Fruit fly (Drosophila melanogaster) whole organism, embryonic: ENCODE data around the gene sro.

Experiments
- Adf1 ChIP-seq: fragments of 200-800 bp; sonication (Bioruptor generic); IDR thresholded peaks from 2 replicates; pipeline ENCODE4 v1.3.6; 2022; ENCODE audit warnings: missing biosample characterization, missing genetic modification characterization
- Atf3 ChIP-seq: fragments of 200-800 bp; sonication (Bioruptor generic); optimal IDR thresholded peaks from 3 replicates; lab custom pipeline; 2016; ENCODE audit warnings: missing biosample characterization, missing genetic modification characterization
- CG12769 ChIP-seq: fragments of 200-800 bp; sonication (Bioruptor generic); optimal IDR thresholded peaks from 2 replicates; lab custom pipeline; 2019; ENCODE audit warnings: missing biosample characterization, mild to moderate bottlenecking, missing genetic modification characterization, moderate library complexity
- CG15479 ChIP-seq: fragments of 200-800 bp; sonication (Bioruptor generic); optimal IDR thresholded peaks from 3 replicates; lab custom pipeline; 2019; ENCODE audit warnings: missing biosample characterization, mild to moderate bottlenecking, missing genetic modification characterization, moderate library complexity
- CG15601 ChIP-seq: fragments of 200-800 bp; sonication (Bioruptor generic); optimal IDR thresholded peaks from 3 replicates; lab custom pipeline; 2019; ENCODE audit warnings: missing biosample characterization, mild to moderate bottlenecking, missing genetic modification characterization, moderate library complexity
- CG17328 ChIP-seq: fragments of 200-800 bp; sonication (Bioruptor generic); IDR thresholded peaks from 2 replicates; pipeline ENCODE4 v1.3.6; 2022; ENCODE audit warnings: missing biosample characterization, missing genetic modification characterization
- CG17568 ChIP-seq: fragments of 200-800 bp; sonication (Bioruptor generic); optimal IDR thresholded peaks from 2 replicates; lab custom pipeline; 2018; ENCODE audit warnings: missing biosample characterization, mild to moderate bottlenecking, missing genetic modification characterization, moderate library complexity
- CG18476 ChIP-seq: fragments of 200-800 bp; sonication (Bioruptor generic); optimal IDR thresholded peaks from 2 replicates; lab custom pipeline; 2016; ENCODE audit warnings: missing biosample characterization, mild to moderate bottlenecking, missing genetic modification characterization
- CG2129 ChIP-seq: fragments of 200-800 bp; sonication (Bioruptor generic); IDR thresholded peaks from 2 replicates; pipeline ENCODE4 v1.3.6; 2022; ENCODE audit warnings: missing biosample characterization, missing genetic modification characterization; ENCODE audit not compliant: partially characterized antibody
- CG2678 ChIP-seq: fragments of 200-800 bp; sonication (Bioruptor generic); optimal IDR thresholded peaks from 3 replicates; lab custom pipeline; 2019; ENCODE audit warnings: missing biosample characterization, mild to moderate bottlenecking, missing genetic modification characterization, moderate library complexity
- CG2875 ChIP-seq: fragments of 200-800 bp; sonication (Bioruptor generic); optimal IDR thresholded peaks from 2 replicates; lab custom pipeline; 2017; ENCODE audit warnings: missing biosample characterization, mild to moderate bottlenecking, missing genetic modification characterization, missing genetic modification reagents
- CG31224 ChIP-seq: fragments of 200-800 bp; sonication (Bioruptor generic); IDR thresholded peaks from 2 replicates; pipeline ENCODE4 v1.3.6; 2022; ENCODE audit warnings: missing biosample characterization, missing genetic modification characterization
- CG31441 ChIP-seq: fragments of 200-800 bp; sonication (Bioruptor generic); IDR thresholded peaks from 2 replicates; pipeline ENCODE4 v1.3.6; 2022; ENCODE audit warnings: missing biosample characterization, missing genetic modification characterization
- CG3838 ChIP-seq: fragments of 200-800 bp; sonication (Bioruptor generic); optimal IDR thresholded peaks from 3 replicates; lab custom pipeline; 2016; ENCODE audit warnings: missing biosample characterization, missing genetic modification characterization
- CG4360 ChIP-seq: fragments of 200-800 bp; sonication (Bioruptor generic); IDR thresholded peaks from 2 replicates; pipeline ENCODE4 v1.3.6; 2022; ENCODE audit warnings: missing biosample characterization, missing genetic modification characterization
- CG6791 ChIP-seq: fragments of 200-800 bp; sonication (Bioruptor generic); IDR thresholded peaks from 3 replicates; pipeline ENCODE4 v1.3.6; 2022; ENCODE audit warnings: missing biosample characterization, missing genetic modification characterization; ENCODE audit not compliant: partially characterized antibody
- CG6813 ChIP-seq: fragments of 200-800 bp; sonication (Bioruptor generic); optimal IDR thresholded peaks from 2 replicates; lab custom pipeline; 2017; ENCODE audit warnings: missing biosample characterization, missing genetic modification characterization, mild to moderate bottlenecking, moderate library complexity, missing genetic modification reagents
- CG7372 ChIP-seq: fragments of 200-800 bp; sonication (Bioruptor generic); IDR thresholded peaks from 2 replicates; pipeline ENCODE4 v1.3.6; 2022; ENCODE audit warnings: missing biosample characterization, missing genetic modification characterization
- CG9876 ChIP-seq: fragments of 200-800 bp; sonication (Bioruptor generic); optimal IDR thresholded peaks from 2 replicates; lab custom pipeline; 2016; ENCODE audit warnings: missing biosample characterization, missing genetic modification characterization
- Dp ChIP-seq: fragments of 200-800 bp; sonication (Bioruptor generic); optimal IDR thresholded peaks from 2 replicates; lab custom pipeline; 2018; ENCODE audit warnings: missing biosample characterization, mild to moderate bottlenecking, missing genetic modification characterization, moderate library complexity
- E2f1 ChIP-seq: fragments of 200-800 bp; sonication (Bioruptor generic); IDR thresholded peaks from 2 replicates; pipeline ENCODE4 v1.3.6; 2022; ENCODE audit warnings: missing biosample characterization, missing genetic modification characterization
- Fer1 ChIP-seq: fragments of 200-800 bp; sonication (Bioruptor generic); optimal IDR thresholded peaks from 2 replicates; lab custom pipeline; 2017; ENCODE audit warnings: missing biosample characterization, mild to moderate bottlenecking, missing genetic modification characterization
- Fer3 ChIP-seq: fragments of 200-800 bp; sonication (Bioruptor generic); optimal IDR thresholded peaks from 2 replicates; lab custom pipeline; 2018; ENCODE audit warnings: missing biosample characterization, mild to moderate bottlenecking, missing genetic modification characterization, moderate library complexity
- HLH3B ChIP-seq: fragments of 200-800 bp; sonication (Bioruptor generic); IDR thresholded peaks from 2 replicates; pipeline ENCODE4 v1.3.6; 2022; ENCODE audit warnings: missing biosample characterization, missing genetic modification characterization
- HLH4C ChIP-seq: fragments of 200-800 bp; sonication (Bioruptor generic); IDR thresholded peaks from 3 replicates; pipeline ENCODE4 v1.3.6; 2022; ENCODE audit warnings: missing biosample characterization, missing genetic modification characterization; ENCODE audit not compliant: partially characterized antibody
- HLH54F ChIP-seq: fragments of 200-800 bp; sonication (Bioruptor generic); optimal IDR thresholded peaks from 3 replicates; lab custom pipeline; 2016; ENCODE audit warnings: missing biosample characterization, missing genetic modification characterization
- HLHmδ ChIP-seq: fragments of 200-800 bp; sonication (Bioruptor generic); optimal IDR thresholded peaks from 2 replicates; lab custom pipeline; 2018; ENCODE audit warnings: missing biosample characterization, mild to moderate bottlenecking, missing genetic modification characterization, moderate library complexity
- Hey ChIP-seq: fragments of 200-800 bp; sonication (Bioruptor generic); optimal IDR thresholded peaks from 3 replicates; lab custom pipeline; 2018; ENCODE audit warnings: missing biosample characterization, mild to moderate bottlenecking, missing genetic modification characterization
- Pdp1 ChIP-seq, 2 experiments: fragments of 200-800 bp; sonication (Bioruptor generic); optimal IDR thresholded peaks; 3 replicates each; lab custom pipeline; 2016; ENCODE audit warnings: missing biosample characterization in 2 of 2, missing genetic modification characterization in 2 of 2, mild to moderate bottlenecking in 1 of 2, moderate library complexity in 1 of 2
- Ptx1 ChIP-seq: fragments of 200-800 bp; sonication (Bioruptor generic); IDR thresholded peaks from 2 replicates; pipeline ENCODE4 v1.3.6; 2022; ENCODE audit warnings: missing biosample characterization, missing genetic modification characterization
- Scr ChIP-seq: fragments of 200-800 bp; sonication (Bioruptor generic); IDR thresholded peaks from 2 replicates; pipeline ENCODE4 v1.3.6; 2022; ENCODE audit warnings: missing biosample characterization, missing genetic modification characterization; ENCODE audit not compliant: partially characterized antibody
- ap ChIP-seq: fragments of 200-800 bp; sonication (Bioruptor generic); IDR thresholded peaks from 2 replicates; pipeline ENCODE4 v1.3.6; 2022; ENCODE audit warnings: missing biosample characterization, missing genetic modification characterization
- bbx ChIP-seq: fragments of 200-800 bp; sonication (Bioruptor generic); IDR thresholded peaks from 2 replicates; pipeline ENCODE4 v1.3.6; 2022; ENCODE audit warnings: missing biosample characterization, missing genetic modification characterization; ENCODE audit not compliant: partially characterized antibody
- cg ChIP-seq: fragments of 200-800 bp; sonication (Bioruptor generic); optimal IDR thresholded peaks from 3 replicates; lab custom pipeline; 2019; ENCODE audit warnings: missing biosample characterization, mild to moderate bottlenecking, missing genetic modification characterization, moderate library complexity
- chm ChIP-seq: fragments of 200-800 bp; sonication (Bioruptor generic); IDR thresholded peaks from 2 replicates; pipeline ENCODE4 v1.3.6; 2022; ENCODE audit warnings: missing biosample characterization, missing genetic modification characterization
- danr ChIP-seq: fragments of 200-800 bp; sonication (Bioruptor generic); IDR thresholded peaks from 2 replicates; pipeline ENCODE4 v1.3.6; 2022; ENCODE audit warnings: missing biosample characterization, missing genetic modification characterization
- emc ChIP-seq: fragments of 200-800 bp; sonication (Bioruptor generic); optimal IDR thresholded peaks from 2 replicates; lab custom pipeline; 2016; ENCODE audit warnings: missing biosample characterization, missing genetic modification characterization
- gro ChIP-seq: fragments of 200-800 bp; sonication (Bioruptor generic); optimal IDR thresholded peaks from 2 replicates; lab custom pipeline; 2016; ENCODE audit warnings: missing biosample characterization, missing genetic modification characterization
- jing ChIP-seq: fragments of 200-800 bp; sonication (Bioruptor generic); optimal IDR thresholded peaks from 2 replicates; lab custom pipeline; 2018; ENCODE audit warnings: missing biosample characterization, mild to moderate bottlenecking, missing genetic modification characterization
- kni ChIP-seq: fragments of 200-800 bp; sonication (Bioruptor generic); optimal IDR thresholded peaks from 3 replicates; lab custom pipeline; 2017; ENCODE audit warnings: mild to moderate bottlenecking, missing biosample characterization, missing genetic modification reagents, missing genetic modification characterization
- oc ChIP-seq: fragments of 200-800 bp; sonication (Bioruptor generic); optimal IDR thresholded peaks from 2 replicates; lab custom pipeline; 2018; ENCODE audit warnings: missing biosample characterization, mild to moderate bottlenecking, missing genetic modification characterization, moderate library complexity
- onecut ChIP-seq: fragments of 200-800 bp; sonication (Bioruptor generic); IDR thresholded peaks from 2 replicates; pipeline ENCODE4 v1.3.6; 2022; ENCODE audit warnings: missing biosample characterization, missing genetic modification characterization
- otp ChIP-seq: fragments of 200-800 bp; sonication (Bioruptor generic); IDR thresholded peaks from 3 replicates; pipeline ENCODE4, ENCODE4 v1.3.6; 2022; ENCODE audit warnings: missing biosample characterization, missing genetic modification characterization
- pnt ChIP-seq: fragments of 200-800 bp; sonication (Bioruptor generic); optimal IDR thresholded peaks from 3 replicates; lab custom pipeline; 2016; ENCODE audit warnings: missing biosample characterization, missing genetic modification characterization
- pros ChIP-seq: fragments of 200-800 bp; sonication (Bioruptor generic); optimal IDR thresholded peaks from 3 replicates; lab custom pipeline; 2019; ENCODE audit warnings: missing biosample characterization, mild to moderate bottlenecking, missing genetic modification characterization, moderate library complexity
- repo ChIP-seq: fragments of 200-800 bp; sonication (Bioruptor generic); optimal IDR thresholded peaks from 2 replicates; lab custom pipeline; 2016; ENCODE audit warnings: missing biosample characterization, missing genetic modification characterization
- so ChIP-seq: fragments of 200-800 bp; sonication (Bioruptor generic); IDR thresholded peaks from 3 replicates; pipeline ENCODE4 v1.3.6; 2022; ENCODE audit warnings: missing biosample characterization, missing genetic modification characterization
- ssp ChIP-seq: fragments of 200-800 bp; sonication (Bioruptor generic); IDR thresholded peaks from 2 replicates; pipeline ENCODE4 v1.3.6; 2022; ENCODE audit warnings: missing biosample characterization, missing genetic modification characterization
- twi ChIP-seq: fragments of 200-800 bp; optimal IDR thresholded peaks from 2 replicates; lab custom pipeline; 2019; ENCODE audit warnings: missing biosample characterization, mild to moderate bottlenecking, missing genetic modification characterization, moderate library complexity
- vvl ChIP-seq: fragments of 200-800 bp; sonication (Bioruptor generic); IDR thresholded peaks from 2 replicates; pipeline ENCODE4 v1.3.6; 2022; ENCODE audit warnings: missing biosample characterization, missing genetic modification characterization

Gene sro

DNA sequence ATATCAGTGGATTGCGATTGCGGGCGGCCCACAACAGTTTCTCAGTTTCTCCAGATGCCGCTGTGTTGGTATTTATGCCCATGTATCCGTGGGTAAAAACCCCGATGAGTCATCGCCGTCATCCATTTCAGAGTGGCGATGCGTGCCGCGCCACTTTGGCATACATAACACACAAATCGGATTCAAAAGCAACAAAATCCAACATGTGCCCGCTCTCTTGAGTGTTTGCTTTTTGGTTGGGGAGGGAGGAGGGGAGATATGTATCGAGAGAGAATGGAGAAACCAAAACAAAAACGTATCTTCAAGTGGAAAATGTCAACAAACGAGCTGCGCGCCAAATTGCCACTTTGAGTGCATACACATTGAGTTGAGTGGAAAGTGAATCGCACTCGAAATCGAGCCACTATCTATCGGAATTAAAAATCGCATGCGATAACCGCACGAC, 22.7 kb upstream of the sro start (continued):
- TF ChIP-seq ssp (GFP tag; lab: Robert Waterston, UW) (no peak), bbx (GFP tag; lab: Robert Waterston, UW) (peak; percentile 80), kni (GFP tag; lab: Kevin White, UChicago) (peak; percentile 76), Dp (GFP tag; lab: Kevin White, UChicago) (peak; percentile 57), so (peak; percentile 51; the same call in 1 of the 3 replicates), Pdp1 (GFP tag; optimal IDR thresholded peaks at IDR 0.05; lab: Kevin White, UChicago) (peak in 1 of 2 experiments; percentile 88), CG3838 (GFP tag; lab: Kevin White, UChicago) (peak; percentile 85), pros (GFP tag; lab: Kevin White, UChicago) (peak; percentile 63), CG6791 (GFP tag; lab: Robert Waterston, UW) (peak; percentile 6; the same call in 2 of the 3 replicates), HLH3B (GFP tag; lab: Robert Waterston, UW) (peak; percentile 30; the same call in 1 of the 2 replicates), Fer3 (tag; lab: Kevin White, UChicago) (no peak), vvl (peak; percentile 52; the same call in 1 of the 2 replicates), otp (GFP tag; lab: Robert Waterston, UW) (peak; percentile 9; the same call in 1 of the 3 replicates), oc (peak; percentile 70), CG7372 (GFP tag; lab: Robert Waterston, UW) (no peak), CG15601 (tag; lab: Kevin White, UChicago) (peak; percentile 38), Hey (tag; lab: Kevin White, UChicago) (peak; percentile 16), Fer1 (GFP tag; lab: Kevin White, UChicago) (peak; percentile 44), twi (tag; lab: Kevin White, UChicago) (peak; percentile 80), CG17568 (peak; percentile 38), CG18476 (GFP tag; lab: Kevin White, UChicago) (no peak), cg (peak; percentile 77), danr (GFP tag; lab: Robert Waterston, UW) (no peak), ap (no peak), E2f1 (GFP tag; lab: Robert Waterston, UW) (peak; percentile 46; the same call in 1 of the 2 replicates), Atf3 (peak; percentile 11), CG9876 (GFP tag; lab: Kevin White, UChicago) (no peak), CG6813 (GFP tag; lab: Kevin White, UChicago) (peak; percentile 53), CG2129 (0 out of 2 replicates have a peak, but pooled peaks have one; percentile 13), emc (no peak), CG2875 (GFP tag; lab: Kevin White, UChicago) (peak; percentile 45), pnt (GFP tag; lab: Kevin White, UChicago) (no peak), HLHmδ (peak; percentile 59), gro (GFP tag; lab: Kevin White, UChicago) (no peak), CG4360 (GFP tag; lab: Robert Waterston, UW) (peak; percentile 27; the same call in 1 of the 2 replicates), Scr (GFP tag; lab: Robert Waterston, UW) (peak; percentile 55), CG17328 (0 out of 2 replicates have a peak, but pooled peaks have one; percentile 12), onecut (no peak), jing (GFP tag; lab: Kevin White, UChicago) (no peak), CG31441 (GFP tag; lab: Robert Waterston, UW) (no peak), repo (GFP tag; lab: Kevin White, UChicago) (no peak), CG15479 (GFP tag; lab: Kevin White, UChicago) (peak; percentile 65), CG31224 (no peak), Ptx1 (GFP tag; lab: Robert Waterston, UW) (no peak), CG12769 (peak; percentile 47), chm (GFP tag; lab: Robert Waterston, UW) (peak; percentile 51; the same call in 1 of the 2 replicates), HLH54F (GFP tag; lab: Kevin White, UChicago) (no peak), Adf1 (GFP tag; lab: Robert Waterston, UW) (peak; percentile 32; the same call in 1 of the 2 replicates), CG2678 (tag; lab: Kevin White, UChicago) (no peak), HLH4C (peak; percentile 33; the same call in 1 of the 3 replicates)
